Worm (Caenorhabditis elegans) whole organism, early embryonic: Measurements from ENCODE around the gene M57.2.

ENCODE experiments used
- B0310.2 ChIP-seq: sonication (generic microtip); optimal IDR thresholded peaks from 2 replicates; lab custom pipeline; 2016; ENCODE audit warnings: mild to moderate bottlenecking, missing genetic modification characterization, missing compliant biosample characterization
- ama-1 ChIP-seq: fragments of 150-350 bp; optimal IDR thresholded peaks from 2 replicates; lab custom pipeline; 2014
- ceh-13 ChIP-seq: fragments of 200-800 bp; sonication (Bioruptor generic); optimal IDR thresholded peaks from 2 replicates; lab custom pipeline; 2018; ENCODE audit warnings: mild to moderate bottlenecking, missing genetic modification characterization, missing compliant biosample characterization
- ceh-36 ChIP-seq: sonication (generic microtip); optimal IDR thresholded peaks from 2 replicates; lab custom pipeline; 2016; ENCODE audit warnings: missing genetic modification characterization, inconsistent platforms, missing compliant biosample characterization
- flt-1 ChIP-seq: fragments of 200-800 bp; sonication (Bioruptor generic); IDR thresholded peaks from 2 replicates; pipeline ENCODE4 v1.3.6; 2022; ENCODE audit warnings: missing genetic modification characterization, missing compliant biosample characterization
- hmbx-1 ChIP-seq: sonication (generic microtip); optimal IDR thresholded peaks from 2 replicates; lab custom pipeline; 2016; ENCODE audit warnings: mild to moderate bottlenecking, missing genetic modification characterization, missing compliant biosample characterization
- hmg-4 ChIP-seq: fragments of 200-800 bp; sonication (Bioruptor generic); optimal IDR thresholded peaks from 2 replicates; lab custom pipeline; 2018; ENCODE audit warnings: mild to moderate bottlenecking, missing genetic modification characterization, missing compliant biosample characterization
- pes-1 ChIP-seq: fragments of 200-800 bp; sonication (Bioruptor generic); IDR thresholded peaks from 2 replicates; pipeline ENCODE4 v1.3.6; 2022; ENCODE audit warnings: missing genetic modification reagents, missing genetic modification characterization, missing compliant biosample characterization
- sea-1 ChIP-seq: fragments of 200-800 bp; sonication (Bioruptor generic); conservative IDR thresholded peaks from 2 replicates; pipeline ENCODE4 v1.3.6; 2022; ENCODE audit warnings: missing genetic modification characterization, missing compliant biosample characterization
- tbx-37 ChIP-seq: fragments of 200-800 bp; sonication (Bioruptor generic); conservative IDR thresholded peaks from 2 replicates; pipeline ENCODE4 v1.3.6; 2022; ENCODE audit warnings: missing genetic modification reagents, missing genetic modification characterization, missing compliant biosample characterization
- tra-4 ChIP-seq: sonication (generic microtip); optimal IDR thresholded peaks from 2 replicates; lab custom pipeline; 2017; ENCODE audit warnings: missing genetic modification characterization, missing compliant biosample characterization

DNA sequence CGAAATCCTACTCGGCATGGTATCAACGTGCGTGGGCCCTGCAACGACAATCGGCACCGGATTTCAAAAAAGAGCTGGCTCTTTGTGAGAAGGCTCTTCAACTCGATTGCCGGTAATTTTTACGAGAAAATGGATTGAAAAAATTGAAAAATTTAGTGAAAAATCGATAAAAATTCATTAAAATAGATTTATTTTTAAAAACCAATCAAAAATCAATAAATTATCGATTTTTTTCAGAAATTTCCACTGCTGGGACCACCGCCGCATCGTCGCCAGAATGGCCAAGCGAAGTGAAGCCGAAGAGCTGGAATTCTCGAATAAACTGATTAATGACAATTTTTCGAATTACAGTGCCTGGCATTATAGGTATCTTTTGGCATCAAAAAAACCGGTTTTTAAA, 724 bp downstream of the M57.2 start:
- no peak for TF ChIP-seq flt-1 (GFP tag; lab: Robert Waterston, UW)
- TF ChIP-seq pes-1 (GFP tag; lab: Robert Waterston, UW), result no peak
- TF ChIP-seq ama-1 (lab: Kevin White, UChicago), result no peak
- no peak for TF ChIP-seq ceh-13 (GFP tag; lab: Kevin White, UChicago)
- no peak for TF ChIP-seq hmg-4 (GFP tag; lab: Kevin White, UChicago)
- TF ChIP-seq tbx-37, result no peak
- TF ChIP-seq B0310.2 (tag; lab: Kevin White, UChicago), result no peak
- TF ChIP-seq tra-4 (tag; lab: Kevin White, UChicago), result no peak
- TF ChIP-seq hmbx-1, result no peak
- TF ChIP-seq ceh-36, result no peak
- no peak for TF ChIP-seq sea-1 (GFP tag; lab: Robert Waterston, UW)
